Worm (Caenorhabditis elegans) whole organism, L3 larva: ENCODE measurements around the gene Y71H2B.11.
"Not testable (repeated sequence)": the region's sequence is repeated elsewhere in the genome, so short reads cannot be mapped to it uniquely, and the experiment has no call there.

ENCODE experiments used
- ZK546.5 ChIP-seq: sonication (generic microtip); optimal IDR thresholded peaks from 2 replicates; lab custom pipeline; 2017; ENCODE audit warnings: missing biosample characterization, missing genetic modification characterization
- aly-2 ChIP-seq: fragments of 150-350 bp; optimal IDR thresholded peaks from 2 replicates; lab custom pipeline; 2014; ENCODE audit warnings: missing biosample characterization, missing genetic modification characterization
- ama-1 ChIP-seq: fragments of 150-350 bp; optimal IDR thresholded peaks from 2 replicates; lab custom pipeline; 2018
- ceh-82 ChIP-seq: fragments of 150-350 bp; optimal IDR thresholded peaks from 2 replicates; lab custom pipeline; 2014; ENCODE audit warnings: missing biosample characterization, missing genetic modification characterization
- ceh-9 ChIP-seq: sonication (generic microtip); optimal IDR thresholded peaks from 2 replicates; lab custom pipeline; 2018; ENCODE audit warnings: missing biosample characterization, missing genetic modification characterization
- daf-12 ChIP-seq: fragments of 150-350 bp; optimal IDR thresholded peaks from 2 replicates; lab custom pipeline; 2014; ENCODE audit warnings: missing biosample characterization, missing genetic modification reagents, missing genetic modification characterization
- egl-5 ChIP-seq: fragments of 150-350 bp; optimal IDR thresholded peaks from 2 replicates; lab custom pipeline; 2017; ENCODE audit warnings: missing biosample characterization, missing genetic modification reagents, missing genetic modification characterization, inconsistent platforms
- elt-2 ChIP-seq: sonication (generic microtip); optimal IDR thresholded peaks from 2 replicates; lab custom pipeline; 2016; ENCODE audit warnings: missing genetic modification reagents, mild to moderate bottlenecking, missing genetic modification characterization, missing compliant biosample characterization
- eor-1 ChIP-seq, 2 experiments: fragments of 150-350 bp; optimal IDR thresholded peaks; 2 replicates each; lab custom pipeline; 2014 to 2018; ENCODE audit warnings: missing biosample characterization in 2 of 2, missing genetic modification characterization in 2 of 2
- fkh-10 ChIP-seq: sonication (generic microtip); optimal IDR thresholded peaks from 2 replicates; lab custom pipeline; 2017; ENCODE audit warnings: missing biosample characterization, missing genetic modification reagents, missing genetic modification characterization
- fos-1 ChIP-seq: fragments of 150-350 bp; optimal IDR thresholded peaks from 2 replicates; lab custom pipeline; 2014; ENCODE audit warnings: missing biosample characterization, missing genetic modification characterization
- jun-1 ChIP-seq: fragments of 150-350 bp; optimal IDR thresholded peaks from 2 replicates; lab custom pipeline; 2014; ENCODE audit warnings: missing biosample characterization, missing genetic modification reagents, missing genetic modification characterization
- lin-39 ChIP-seq: fragments of 150-350 bp; optimal IDR thresholded peaks from 2 replicates; lab custom pipeline; 2018; ENCODE audit warnings: missing biosample characterization, missing genetic modification reagents, missing genetic modification characterization
- lsy-12 ChIP-seq: sonication (generic microtip); optimal IDR thresholded peaks from 2 replicates; lab custom pipeline; 2016; ENCODE audit warnings: mild to moderate bottlenecking, missing genetic modification characterization, missing compliant biosample characterization
- mdl-1 ChIP-seq: fragments of 150-350 bp; optimal IDR thresholded peaks from 2 replicates; lab custom pipeline; 2014; ENCODE audit warnings: missing biosample characterization, missing genetic modification characterization
- mml-1 ChIP-seq: fragments of 150-350 bp; sonication (generic microtip); optimal IDR thresholded peaks from 3 replicates; lab custom pipeline; 2014; ENCODE audit warnings: missing biosample characterization, missing genetic modification characterization
- nfya-1 ChIP-seq: sonication (generic microtip); optimal IDR thresholded peaks from 2 replicates; lab custom pipeline; 2017; ENCODE audit warnings: missing genetic modification characterization, mild to moderate bottlenecking, missing compliant biosample characterization, antibody characterized with exemption, moderate library complexity; ENCODE audit not compliant: insufficient read depth
- nhr-12 ChIP-seq: fragments of 150-350 bp; optimal IDR thresholded peaks from 2 replicates; lab custom pipeline; 2014; ENCODE audit warnings: missing biosample characterization, missing genetic modification characterization
- nhr-23 ChIP-seq: fragments of 150-350 bp; optimal IDR thresholded peaks from 2 replicates; lab custom pipeline; 2014; ENCODE audit warnings: missing biosample characterization, missing genetic modification reagents, missing genetic modification characterization
- nhr-25 ChIP-seq: sonication (generic microtip); optimal IDR thresholded peaks from 2 replicates; lab custom pipeline; 2017; ENCODE audit warnings: missing biosample characterization, missing genetic modification characterization
- nhr-28 ChIP-seq: fragments of 150-350 bp; optimal IDR thresholded peaks from 2 replicates; lab custom pipeline; 2014; ENCODE audit warnings: missing biosample characterization, missing genetic modification characterization
- nhr-43 ChIP-seq: sonication (generic microtip); optimal IDR thresholded peaks from 2 replicates; lab custom pipeline; 2016; ENCODE audit warnings: mild to moderate bottlenecking, missing genetic modification characterization, missing compliant biosample characterization; ENCODE audit not compliant: poor library complexity, severe bottlenecking
- nhr-67 ChIP-seq: fragments of 150-350 bp; optimal IDR thresholded peaks from 2 replicates; lab custom pipeline; 2014; ENCODE audit warnings: missing biosample characterization, missing genetic modification characterization
- nhr-76 ChIP-seq: fragments of 150-350 bp; sonication (generic microtip); optimal IDR thresholded peaks from 5 replicates; lab custom pipeline; 2014; ENCODE audit warnings: missing biosample characterization, missing genetic modification characterization
- nhr-77 ChIP-seq: fragments of 150-350 bp; optimal IDR thresholded peaks from 2 replicates; lab custom pipeline; 2014; ENCODE audit warnings: missing biosample characterization, missing genetic modification characterization
- pqm-1 ChIP-seq: fragments of 150-350 bp; optimal IDR thresholded peaks from 2 replicates; lab custom pipeline; 2017; ENCODE audit warnings: missing biosample characterization, missing genetic modification characterization, inconsistent platforms
- sea-2 ChIP-seq: fragments of 150-350 bp; sonication (generic microtip); optimal IDR thresholded peaks from 4 replicates; lab custom pipeline; 2014; ENCODE audit warnings: missing biosample characterization, missing genetic modification reagents, missing genetic modification characterization
- skn-1 ChIP-seq: fragments of 150-350 bp; optimal IDR thresholded peaks from 2 replicates; lab custom pipeline; 2014; ENCODE audit warnings: missing biosample characterization, missing genetic modification characterization
- snpc-4 ChIP-seq: fragments of 150-350 bp; optimal IDR thresholded peaks from 2 replicates; lab custom pipeline; 2014; ENCODE audit warnings: missing biosample characterization, missing genetic modification characterization
- tbx-2 ChIP-seq: sonication (generic microtip); optimal IDR thresholded peaks from 2 replicates; lab custom pipeline; 2016; ENCODE audit warnings: mild to moderate bottlenecking, missing genetic modification characterization, missing compliant biosample characterization
- unc-39 ChIP-seq: sonication (generic microtip); optimal IDR thresholded peaks from 4 replicates; lab custom pipeline; 2017; ENCODE audit warnings: missing biosample characterization, missing genetic modification characterization
- unc-62 ChIP-seq: fragments of 150-350 bp; sonication (generic microtip); optimal IDR thresholded peaks from 4 replicates; lab custom pipeline; 2014; ENCODE audit warnings: missing biosample characterization, missing genetic modification reagents, missing genetic modification characterization
- zag-1 ChIP-seq: fragments of 150-350 bp; optimal IDR thresholded peaks from 2 replicates; lab custom pipeline; 2014; ENCODE audit warnings: missing biosample characterization, missing genetic modification characterization
- ztf-11 ChIP-seq: fragments of 150-350 bp; optimal IDR thresholded peaks from 2 replicates; lab custom pipeline; 2014; ENCODE audit warnings: missing biosample characterization, missing genetic modification characterization
- ztf-4 ChIP-seq: fragments of 150-350 bp; optimal IDR thresholded peaks from 2 replicates; lab custom pipeline; 2014; ENCODE audit warnings: missing biosample characterization, missing genetic modification characterization

Gene Y71H2B.11

DNA sequence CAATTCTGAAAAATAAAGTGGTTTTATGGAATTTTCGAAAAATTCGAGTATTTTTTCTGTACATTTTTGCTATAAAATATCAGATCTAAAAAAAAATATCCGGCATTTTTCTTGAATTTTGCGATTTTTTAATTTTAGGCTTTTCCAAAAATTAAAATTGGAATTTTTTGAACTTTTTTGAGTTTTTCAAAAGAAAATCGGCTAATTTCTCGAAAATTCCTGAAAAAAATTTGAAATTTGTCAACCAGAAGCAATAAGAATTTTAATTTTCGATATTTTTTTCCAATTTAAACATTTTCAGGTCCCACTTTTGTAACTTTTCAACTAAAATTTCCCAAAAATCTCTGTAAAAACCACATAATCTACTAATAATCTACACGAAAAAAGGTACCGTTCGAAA is at the start of gene Y71H2B.11:
Gene Y71H2B.11 (plus strand): TSS at position 301 of the 400 bp plus-strand sequence.
- no peak for TF ChIP-seq zag-1 (tag; lab: Kevin White, UChicago)
- no peak for TF ChIP-seq nhr-12
- no peak for TF ChIP-seq ceh-82 (tag; lab: Kevin White, UChicago)
- TF ChIP-seq, all 47 proteins: peak for 0

DNA sequence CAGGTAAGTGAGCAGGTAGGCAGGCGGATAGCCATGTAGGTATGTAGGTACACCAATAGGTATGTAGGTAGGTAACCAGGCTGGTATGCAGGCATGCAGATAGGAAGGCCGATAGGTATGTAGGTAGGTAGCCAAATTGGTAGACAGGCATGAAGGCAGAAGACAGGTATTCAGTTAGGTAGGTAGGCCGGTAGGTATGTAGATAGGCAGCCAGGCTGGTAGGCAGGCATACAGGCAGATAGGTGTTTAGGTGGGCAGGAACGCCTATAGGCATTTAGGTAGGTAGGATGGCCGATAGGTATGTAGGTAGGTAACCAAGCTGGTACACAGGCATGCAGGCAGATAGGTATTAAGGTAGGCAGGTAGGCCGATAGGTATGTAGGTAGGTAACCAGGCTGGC is 43.0 kb upstream of the Y71H2B.11 start:
- no peak for TF ChIP-seq tbx-2 (tag; lab: Kevin White, UChicago)
- TF ChIP-seq, all 47 proteins: peak for 0

DNA sequence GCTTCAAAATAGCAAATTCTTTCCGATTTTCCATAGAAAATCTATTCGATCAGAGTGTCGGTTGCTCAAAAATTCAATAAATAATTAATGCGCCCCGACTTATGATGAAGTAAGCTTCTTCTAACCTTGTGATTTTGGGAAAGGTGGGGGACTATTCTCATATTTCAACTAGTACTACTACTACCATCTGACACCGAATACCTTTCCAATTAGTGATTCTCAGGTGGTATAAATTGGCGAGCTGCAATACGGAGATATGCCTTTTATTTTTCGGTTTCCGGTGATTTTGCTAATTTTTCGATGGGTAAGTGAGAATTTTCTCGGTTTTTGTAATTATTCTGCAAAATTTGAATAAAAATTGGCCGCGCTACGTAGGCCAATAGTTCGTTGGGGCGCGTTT is 42.4 kb upstream of the Y71H2B.11 start, which contains the start of gene nhr-239:
Gene nhr-239 (plus strand): TSS at position 301 of the 400 bp plus-strand sequence.
- TF ChIP-seq ztf-11 (no peak), lin-39 (no peak), eor-1 (tag; optimal IDR thresholded peaks at IDR 0.05; lab: Kevin White, UChicago) (no peak), egl-5 (tag; lab: Kevin White, UChicago) (no peak), jun-1 (no peak), tbx-2 (tag; lab: Kevin White, UChicago) (no peak), pqm-1 (tag; lab: Kevin White, UChicago) (no peak), nhr-67 (tag; lab: Kevin White, UChicago) (no peak)

DNA sequence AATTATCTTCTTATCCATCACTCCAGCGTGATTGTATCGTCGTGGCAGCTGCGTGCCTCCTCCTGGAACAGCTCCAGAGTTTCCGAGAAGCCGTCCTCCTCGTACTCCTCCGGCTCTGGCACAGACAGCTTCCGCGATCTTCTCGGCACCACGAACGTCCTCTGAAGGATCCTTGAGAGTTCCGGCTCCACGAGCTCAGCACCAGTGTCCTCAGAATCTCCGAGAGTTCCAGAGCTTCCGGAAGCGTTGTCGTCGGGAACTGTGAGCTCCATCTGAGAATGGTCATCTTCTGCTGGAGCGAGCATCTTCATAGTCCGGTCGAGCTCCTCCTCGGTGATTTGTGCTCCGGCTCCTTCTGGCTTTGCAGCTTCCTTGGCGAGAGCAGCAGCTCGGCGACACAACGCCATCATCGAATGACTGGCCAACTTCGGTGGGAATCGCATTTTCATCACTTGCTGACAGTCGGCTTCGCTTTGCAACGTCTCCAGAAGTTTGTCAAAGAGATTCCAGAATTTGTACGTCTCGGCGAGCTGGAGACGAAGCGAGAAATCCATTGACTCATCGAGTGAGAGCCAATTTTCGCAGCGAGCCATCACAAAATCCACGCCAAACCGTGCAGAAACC is 40.6 kb upstream of the Y71H2B.11 start:
- TF ChIP-seq ceh-9 (tag; lab: Kevin White, UChicago) (no peak), nfya-1 (tag; lab: Kevin White, UChicago) (no peak), unc-39 (tag; lab: Kevin White, UChicago) (no peak), daf-12 (tag; lab: Kevin White, UChicago) (no peak), tbx-2 (tag; lab: Kevin White, UChicago) (no peak), nhr-43 (tag; lab: Kevin White, UChicago) (no peak), lsy-12 (tag; lab: Kevin White, UChicago) (no peak), nhr-28 (tag; lab: Kevin White, UChicago) (no peak), fos-1 (no peak), ZK546.5 (no peak), unc-62 (GFP tag; lab: Kevin White, UChicago) (no peak), sea-2 (no peak), nhr-77 (tag; lab: Kevin White, UChicago) (no peak), jun-1 (no peak), ama-1 (lab: Kevin White, UChicago) (no peak), nhr-67 (tag; lab: Kevin White, UChicago) (no peak), mml-1 (tag; lab: Kevin White, UChicago) (no peak)

DNA sequence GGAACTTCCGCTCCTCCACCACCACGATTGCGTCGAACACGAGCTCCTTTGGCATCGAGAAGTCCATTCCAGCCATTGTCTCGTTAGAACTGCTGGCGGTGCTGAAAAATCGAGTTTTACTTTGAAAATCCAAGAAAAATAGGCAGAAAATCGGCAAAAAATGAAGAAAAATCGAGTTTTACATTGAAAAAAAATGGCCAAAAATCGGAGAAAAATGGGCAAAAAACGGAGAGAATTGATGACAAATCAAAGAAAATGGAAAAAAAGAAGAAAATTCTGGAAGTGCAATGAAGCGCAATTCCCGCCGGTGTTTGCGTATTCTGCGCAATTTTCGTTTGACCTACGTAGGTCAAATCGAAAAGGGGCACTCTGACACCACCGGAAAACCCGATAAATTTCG is 39.9 kb upstream of the Y71H2B.11 start, which contains the start of gene Y54F10AM.11:
Gene Y54F10AM.11 (minus strand): TSS at position 101 of the 400 bp plus-strand sequence.
- TF ChIP-seq zag-1 (tag; lab: Kevin White, UChicago); aly-2 (tag; lab: Kevin White, UChicago); fos-1: not testable (repeated sequence)

DNA sequence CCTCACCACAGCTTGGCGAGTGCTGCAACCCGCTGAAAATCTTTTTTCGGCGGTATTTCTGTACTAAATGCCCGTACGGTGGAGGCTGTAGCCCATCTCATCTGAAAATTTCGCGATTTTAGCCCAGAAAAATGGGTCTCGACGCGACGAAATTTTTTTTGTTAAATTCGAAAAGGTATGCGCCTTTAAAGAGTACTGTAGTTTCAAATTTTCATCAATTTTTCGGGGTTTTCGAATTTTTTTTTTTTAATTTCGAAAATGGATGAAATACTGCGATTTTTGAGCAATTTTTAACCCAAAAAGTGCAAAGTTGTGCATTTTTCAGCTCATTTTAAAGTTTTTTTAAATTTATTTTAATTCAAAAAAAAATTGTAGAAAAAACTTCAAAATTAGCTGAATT is 32.3 kb upstream of the Y71H2B.11 start, which contains the start of gene Y54F10AR.2:
Gene Y54F10AR.2 (minus strand): TSS at position 101 of the 400 bp plus-strand sequence.
- no peak for TF ChIP-seq nhr-23 (tag; lab: Kevin White, UChicago)
- no peak for TF ChIP-seq nhr-67 (tag; lab: Kevin White, UChicago)
- no peak for TF ChIP-seq elt-2 (tag; lab: Kevin White, UChicago)
- TF ChIP-seq nhr-25 (tag; lab: Kevin White, UChicago), result no peak
- TF ChIP-seq ztf-11, result no peak
- no peak for TF ChIP-seq fkh-10 (GFP tag; lab: Kevin White, UChicago)
- no peak for TF ChIP-seq ZK546.5
- TF ChIP-seq skn-1 (tag; lab: Kevin White, UChicago), result no peak
- TF ChIP-seq nfya-1 (tag; lab: Kevin White, UChicago), result no peak
- TF ChIP-seq snpc-4 (tag; lab: Kevin White, UChicago), result no peak
- TF ChIP-seq eor-1 (tag; optimal IDR thresholded peaks at IDR 0.05; lab: Kevin White, UChicago), result no peak
- TF ChIP-seq sea-2, result no peak
- no peak for TF ChIP-seq ztf-4 (tag; lab: Kevin White, UChicago)
- no peak for TF ChIP-seq fos-1
- no peak for TF ChIP-seq ceh-9 (tag; lab: Kevin White, UChicago)
- TF ChIP-seq unc-62 (GFP tag; lab: Kevin White, UChicago), result no peak
- TF ChIP-seq nhr-76, result no peak
- TF ChIP-seq mdl-1, result no peak
